Fruit fly (Drosophila melanogaster) whole organism, embryonic: ENCODE results near the gene CG4653.

Experiments
- Adf1 ChIP-seq: fragments of 200-800 bp; sonication (Bioruptor generic); IDR thresholded peaks from 2 replicates; pipeline ENCODE4 v1.3.6; 2022; ENCODE audit warnings: missing biosample characterization, missing genetic modification characterization
- B-H1 ChIP-seq: fragments of 200-800 bp; sonication (Bioruptor generic); IDR thresholded peaks from 3 replicates; pipeline ENCODE4 v1.3.6; 2022; ENCODE audit warnings: missing biosample characterization, missing genetic modification characterization
- CG10209 ChIP-seq: fragments of 200-800 bp; sonication (Bioruptor generic); optimal IDR thresholded peaks from 3 replicates; lab custom pipeline; 2017; ENCODE audit warnings: missing biosample characterization, mild to moderate bottlenecking, missing genetic modification characterization, missing genetic modification reagents
- CG10979 ChIP-seq: fragments of 200-800 bp; sonication (Bioruptor generic); optimal IDR thresholded peaks from 2 replicates; lab custom pipeline; 2018; ENCODE audit warnings: missing biosample characterization, mild to moderate bottlenecking, missing genetic modification characterization, moderate library complexity
- CG12299 ChIP-seq: fragments of 200-800 bp; sonication (Bioruptor generic); optimal IDR thresholded peaks from 2 replicates; lab custom pipeline; 2018; ENCODE audit warnings: missing biosample characterization, mild to moderate bottlenecking, missing genetic modification characterization
- CG12391 ChIP-seq: fragments of 200-800 bp; sonication (Bioruptor generic); optimal IDR thresholded peaks from 3 replicates; lab custom pipeline; 2018; ENCODE audit warnings: missing biosample characterization, mild to moderate bottlenecking, missing genetic modification characterization, moderate library complexity
- CG13775 ChIP-seq: fragments of 200-800 bp; sonication (Bioruptor generic); optimal IDR thresholded peaks from 3 replicates; lab custom pipeline; 2017; ENCODE audit warnings: missing biosample characterization, mild to moderate bottlenecking, missing genetic modification characterization
- CG15011 ChIP-seq: fragments of 200-800 bp; sonication (Bioruptor generic); optimal IDR thresholded peaks from 3 replicates; lab custom pipeline; 2018; ENCODE audit warnings: missing biosample characterization, mild to moderate bottlenecking, missing genetic modification characterization
- CG16813 ChIP-seq: fragments of 200-800 bp; sonication (Bioruptor generic); IDR thresholded peaks from 3 replicates; pipeline ENCODE4 v1.3.6; 2022; ENCODE audit warnings: missing biosample characterization, missing genetic modification characterization; ENCODE audit not compliant: partially characterized antibody
- CG17912 ChIP-seq: fragments of 200-800 bp; sonication (Bioruptor generic); optimal IDR thresholded peaks from 2 replicates; lab custom pipeline; 2018; ENCODE audit warnings: missing biosample characterization, mild to moderate bottlenecking, missing genetic modification characterization
- CG2129 ChIP-seq: fragments of 200-800 bp; sonication (Bioruptor generic); IDR thresholded peaks from 2 replicates; pipeline ENCODE4 v1.3.6; 2022; ENCODE audit warnings: missing biosample characterization, missing genetic modification characterization; ENCODE audit not compliant: partially characterized antibody
- CG2202 ChIP-seq: fragments of 200-800 bp; sonication (Bioruptor generic); optimal IDR thresholded peaks from 2 replicates; lab custom pipeline; 2018; ENCODE audit warnings: missing biosample characterization, mild to moderate bottlenecking, missing genetic modification characterization
- CG3281 ChIP-seq: fragments of 200-800 bp; sonication (Bioruptor generic); optimal IDR thresholded peaks from 3 replicates; lab custom pipeline; 2017; ENCODE audit warnings: missing biosample characterization, mild to moderate bottlenecking, missing genetic modification characterization
- CG3726 ChIP-seq: fragments of 200-800 bp; sonication (Bioruptor generic); IDR thresholded peaks from 3 replicates; pipeline ENCODE4, ENCODE4 v1.3.6; 2022; ENCODE audit warnings: missing biosample characterization, missing genetic modification characterization
- CG5245 ChIP-seq: fragments of 200-800 bp; sonication (Bioruptor generic); optimal IDR thresholded peaks from 3 replicates; lab custom pipeline; 2016; ENCODE audit warnings: missing biosample characterization, missing genetic modification characterization
- CG6272 ChIP-seq: fragments of 200-800 bp; sonication (Bioruptor generic); IDR thresholded peaks from 2 replicates; pipeline ENCODE4 v1.3.6; 2022; ENCODE audit warnings: missing biosample characterization, missing genetic modification characterization
- CG8944 ChIP-seq: fragments of 200-800 bp; sonication (Bioruptor generic); optimal IDR thresholded peaks from 3 replicates; lab custom pipeline; 2016; ENCODE audit warnings: missing biosample characterization, missing genetic modification characterization
- CG9609 ChIP-seq: fragments of 200-800 bp; sonication (Bioruptor generic); optimal IDR thresholded peaks from 3 replicates; lab custom pipeline; 2016; ENCODE audit warnings: missing biosample characterization, missing genetic modification characterization
- D19B ChIP-seq: fragments of 200-800 bp; sonication (Bioruptor generic); optimal IDR thresholded peaks from 2 replicates; lab custom pipeline; 2017; ENCODE audit warnings: missing biosample characterization, mild to moderate bottlenecking, missing genetic modification characterization
- Fer1 ChIP-seq: fragments of 200-800 bp; sonication (Bioruptor generic); optimal IDR thresholded peaks from 2 replicates; lab custom pipeline; 2017; ENCODE audit warnings: missing biosample characterization, mild to moderate bottlenecking, missing genetic modification characterization
- Fer2 ChIP-seq: fragments of 200-800 bp; sonication (Bioruptor generic); optimal IDR thresholded peaks from 2 replicates; lab custom pipeline; 2018; ENCODE audit warnings: missing biosample characterization, mild to moderate bottlenecking, missing genetic modification characterization, moderate library complexity
- GATAe ChIP-seq: fragments of 200-800 bp; sonication (Bioruptor generic); conservative IDR thresholded peaks from 2 replicates; pipeline ENCODE4 v1.3.6; 2022; ENCODE audit warnings: missing biosample characterization, missing genetic modification characterization
- Gug ChIP-seq: fragments of 200-800 bp; sonication (Bioruptor generic); IDR thresholded peaks from 4 replicates; pipeline ENCODE4 v1.3.6; 2022; ENCODE audit warnings: missing biosample characterization, missing genetic modification characterization
- Hand ChIP-seq: fragments of 200-800 bp; sonication (Bioruptor generic); optimal IDR thresholded peaks from 2 replicates; lab custom pipeline; 2017; ENCODE audit warnings: mild to moderate bottlenecking, missing biosample characterization, missing genetic modification reagents, missing genetic modification characterization
- HmgD ChIP-seq: fragments of 200-800 bp; sonication (Bioruptor generic); optimal IDR thresholded peaks from 3 replicates; lab custom pipeline; 2016; ENCODE audit warnings: missing biosample characterization, missing genetic modification characterization
- PHDP ChIP-seq: fragments of 200-800 bp; sonication (Bioruptor generic); optimal IDR thresholded peaks from 3 replicates; lab custom pipeline; 2018; ENCODE audit warnings: missing biosample characterization, mild to moderate bottlenecking, missing genetic modification characterization, moderate library complexity
- Ravus ChIP-seq: fragments of 200-800 bp; sonication (Bioruptor generic); IDR thresholded peaks from 2 replicates; pipeline ENCODE4 v1.3.6; 2022; ENCODE audit warnings: missing biosample characterization, missing genetic modification characterization
- Rfx ChIP-seq: fragments of 200-800 bp; sonication (Bioruptor generic); IDR thresholded peaks from 2 replicates; pipeline ENCODE4 v1.3.6; 2022; ENCODE audit warnings: missing biosample characterization, missing genetic modification characterization
- Xbp1 ChIP-seq: fragments of 200-800 bp; sonication (Bioruptor generic); optimal IDR thresholded peaks from 3 replicates; lab custom pipeline; 2016; ENCODE audit warnings: missing biosample characterization, mild to moderate bottlenecking, missing genetic modification characterization
- Xrp1 ChIP-seq: fragments of 200-800 bp; sonication (Bioruptor generic); IDR thresholded peaks from 2 replicates; pipeline ENCODE4 v1.3.6; 2022; ENCODE audit warnings: missing biosample characterization, missing genetic modification characterization
- ato ChIP-seq: fragments of 200-800 bp; sonication (Bioruptor generic); IDR thresholded peaks from 2 replicates; pipeline ENCODE4 v1.3.6; 2022; ENCODE audit warnings: missing biosample characterization, missing genetic modification characterization; ENCODE audit not compliant: partially characterized antibody
- corto ChIP-seq: fragments of 200-800 bp; sonication (Bioruptor generic); optimal IDR thresholded peaks from 2 replicates; lab custom pipeline; 2016; ENCODE audit warnings: missing biosample characterization, mild to moderate bottlenecking, missing genetic modification characterization, moderate library complexity
- dysf ChIP-seq: fragments of 200-800 bp; sonication (Bioruptor generic); IDR thresholded peaks from 3 replicates; pipeline ENCODE4 v1.3.6; 2022; ENCODE audit warnings: missing biosample characterization, missing genetic modification characterization
- emc ChIP-seq: fragments of 200-800 bp; sonication (Bioruptor generic); optimal IDR thresholded peaks from 2 replicates; lab custom pipeline; 2016; ENCODE audit warnings: missing biosample characterization, missing genetic modification characterization
- exex ChIP-seq: fragments of 200-800 bp; sonication (Bioruptor generic); optimal IDR thresholded peaks from 4 replicates; lab custom pipeline; 2018; ENCODE audit warnings: missing biosample characterization, mild to moderate bottlenecking, missing genetic modification characterization, moderate library complexity
- grn ChIP-seq: fragments of 200-800 bp; sonication (Bioruptor generic); optimal IDR thresholded peaks from 3 replicates; lab custom pipeline; 2017; ENCODE audit warnings: missing biosample characterization, missing genetic modification characterization
- ind ChIP-seq: fragments of 200-800 bp; sonication (Bioruptor generic); optimal IDR thresholded peaks from 3 replicates; lab custom pipeline; 2016; ENCODE audit warnings: missing biosample characterization, missing genetic modification characterization
- nerfin-1 ChIP-seq: fragments of 200-800 bp; sonication (Bioruptor generic); optimal IDR thresholded peaks from 3 replicates; lab custom pipeline; 2019; ENCODE audit warnings: missing biosample characterization, mild to moderate bottlenecking, missing genetic modification characterization, moderate library complexity
- pita ChIP-seq: fragments of 200-800 bp; sonication (Bioruptor generic); optimal IDR thresholded peaks from 2 replicates; lab custom pipeline; 2017; ENCODE audit warnings: missing biosample characterization, mild to moderate bottlenecking, missing genetic modification characterization
- sim ChIP-seq: fragments of 200-800 bp; sonication (Bioruptor generic); IDR thresholded peaks from 2 replicates; pipeline ENCODE4 v1.3.6; 2022; ENCODE audit warnings: missing biosample characterization, missing genetic modification characterization
- sug ChIP-seq: fragments of 200-800 bp; optimal IDR thresholded peaks from 2 replicates; lab custom pipeline; 2019; ENCODE audit warnings: missing biosample characterization, mild to moderate bottlenecking, missing genetic modification characterization, moderate library complexity

The CG4653 gene

dm6 chrX:16701941-16702340, 1.9 kb upstream of the CG4653 start, which contains the start of gene sphe:
Gene sphe, minus strand, starts transcription at chrX:16701972.
- no peak for TF ChIP-seq nerfin-1 (tag; lab: Kevin White, UChicago)
- no peak for TF ChIP-seq CG17912 (GFP tag; lab: Kevin White, UChicago)
- TF ChIP-seq Xrp1 (GFP tag; lab: Robert Waterston, UW), result no peak
- TF ChIP-seq Fer1 (GFP tag; lab: Kevin White, UChicago), result no peak
- TF ChIP-seq sug, result peak; percentile 9
- TF ChIP-seq CG16813 (GFP tag; lab: Robert Waterston, UW), result no peak
- TF ChIP-seq Gug (GFP tag; lab: Robert Waterston, UW), result no peak
- peak; percentile 46 for TF ChIP-seq GATAe (GFP tag; lab: Robert Waterston, UW)
- no peak for TF ChIP-seq PHDP
- TF ChIP-seq B-H1 (GFP tag; lab: Robert Waterston, UW), result no peak
- peak; percentile 61 for TF ChIP-seq exex (tag; lab: Kevin White, UChicago)
- TF ChIP-seq grn (GFP tag; lab: Kevin White, UChicago), result peak; percentile 35
- no peak for TF ChIP-seq dysf (GFP tag; lab: Robert Waterston, UW)
- no peak for TF ChIP-seq D19B (GFP tag; lab: Kevin White, UChicago)
- no peak for TF ChIP-seq Adf1
- TF ChIP-seq CG8944 (GFP tag; lab: Kevin White, UChicago), result no peak
- no peak for TF ChIP-seq CG3281 (GFP tag; lab: Kevin White, UChicago)
- no peak for TF ChIP-seq Xbp1
- no peak for TF ChIP-seq Ravus
- TF ChIP-seq sim (GFP tag; lab: Robert Waterston, UW), result no peak

- TF ChIP-seq CG9609 (GFP tag; lab: Kevin White, UChicago) (no peak), CG13775 (GFP tag; lab: Kevin White, UChicago) (no peak), GATAe (GFP tag; lab: Robert Waterston, UW) (peak; percentile 39; the same call in 1 of the 2 replicates), grn (GFP tag; lab: Kevin White, UChicago) (peak; percentile 57), sug (peak; percentile 80), CG6272 (GFP tag; lab: Robert Waterston, UW) (no peak)
Measured at dm6 chrX:16706774-16707173, 2.9 kb downstream of the CG4653 start, which contains the start of gene CG9672. Gene CG9672, minus strand, starts transcription at chrX:16706874.

dm6 chrX:16711003-16711402, 7.1 kb downstream of the CG4653 start, which contains the start of gene CG13008:
Gene CG13008, plus strand, starts transcription at chrX:16711303.
- no peak for TF ChIP-seq emc
- no peak for TF ChIP-seq Rfx (GFP tag; lab: Robert Waterston, UW)
- no peak for TF ChIP-seq CG5245
- no peak for TF ChIP-seq ato (GFP tag; lab: Robert Waterston, UW)
- no peak for TF ChIP-seq CG12391 (tag; lab: Kevin White, UChicago)
- TF ChIP-seq Fer2 (tag; lab: Kevin White, UChicago), result no peak
- no peak for TF ChIP-seq CG10209 (GFP tag; lab: Kevin White, UChicago)
- TF ChIP-seq CG15011, result no peak
- no peak for TF ChIP-seq CG10979 (tag; lab: Kevin White, UChicago)
- no peak for TF ChIP-seq CG3726 (GFP tag; lab: Robert Waterston, UW)
- no peak for TF ChIP-seq CG12299 (tag; lab: Kevin White, UChicago)
- TF ChIP-seq CG2129, result no peak
- TF ChIP-seq CG2202 (tag; lab: Kevin White, UChicago), result no peak
- no peak for TF ChIP-seq Hand (GFP tag; lab: Kevin White, UChicago)
- no peak for TF ChIP-seq pita
- no peak for TF ChIP-seq corto (GFP tag; lab: Kevin White, UChicago)
- no peak for TF ChIP-seq HmgD (GFP tag; lab: Kevin White, UChicago)
- no peak for TF ChIP-seq ind (GFP tag; lab: Kevin White, UChicago)
- TF ChIP-seq, all 482 proteins: peak for 0
